Worm (Caenorhabditis elegans) whole organism, L4 larva: ENCODE data around the gene srt-59.

Experiments
- nhr-10 ChIP-seq: fragments of 150-350 bp; optimal IDR thresholded peaks from 2 replicates; lab custom pipeline; 2014; ENCODE audit warnings: missing biosample characterization, missing genetic modification characterization
- nhr-28 ChIP-seq: fragments of 150-350 bp; optimal IDR thresholded peaks from 2 replicates; lab custom pipeline; 2014; ENCODE audit warnings: missing biosample characterization, missing genetic modification characterization
- unc-130 ChIP-seq: sonication (generic microtip); optimal IDR thresholded peaks from 2 replicates; lab custom pipeline; 2016; ENCODE audit warnings: missing genetic modification reagents, missing genetic modification characterization, missing compliant biosample characterization
- ztf-11 ChIP-seq: fragments of 150-350 bp; optimal IDR thresholded peaks from 2 replicates; lab custom pipeline; 2014; ENCODE audit warnings: missing biosample characterization, missing genetic modification characterization

DNA sequence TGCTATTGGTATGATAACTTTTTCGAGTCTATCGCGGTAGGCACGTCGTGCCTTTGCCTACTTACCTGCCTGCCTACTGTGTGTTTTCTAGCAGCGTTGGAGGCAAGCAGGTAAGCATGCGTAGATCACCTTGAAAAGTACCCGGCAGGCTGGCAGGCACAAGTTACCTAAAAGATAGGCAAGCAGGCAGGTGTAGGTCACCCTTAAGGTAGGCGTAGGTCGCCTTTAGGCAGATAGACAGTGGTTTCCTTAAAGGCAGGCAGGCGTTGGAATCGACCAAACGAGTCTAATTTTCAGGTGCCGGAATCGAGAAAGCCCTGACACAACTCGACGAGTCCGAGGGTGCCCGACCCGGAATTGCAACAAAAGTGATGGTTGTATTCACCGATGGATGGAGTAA, 18.3 kb upstream of the srt-59 start:
- TF ChIP-seq nhr-28 (tag; lab: Kevin White, UChicago) (no peak), ztf-11 (no peak), unc-130 (GFP tag; lab: Kevin White, UChicago) (no peak), nhr-10 (tag; lab: Kevin White, UChicago) (no peak)
